Worm (Caenorhabditis elegans) whole organism, late embryonic: ENCODE data around the gene F16B12.4.
A peak's percentile ranks its signal among the peaks of the same experiment; 100 is the strongest.

ENCODE experiments used
- C08G9.2 ChIP-seq: sonication (generic microtip); optimal IDR thresholded peaks from 2 replicates; lab custom pipeline; 2016; ENCODE audit warnings: mild to moderate bottlenecking, missing genetic modification characterization, moderate library complexity, missing compliant biosample characterization
- C38D4.7 ChIP-seq: fragments of 200-800 bp; sonication (Bioruptor generic); optimal IDR thresholded peaks from 2 replicates; lab custom pipeline; 2018; ENCODE audit warnings: mild to moderate bottlenecking, missing genetic modification characterization, moderate library complexity, missing compliant biosample characterization
- F13H6.1 ChIP-seq: sonication (generic microtip); optimal IDR thresholded peaks from 2 replicates; lab custom pipeline; 2016; ENCODE audit warnings: missing genetic modification characterization, missing compliant biosample characterization
- K09A11.1 ChIP-seq: sonication (generic microtip); optimal IDR thresholded peaks from 2 replicates; lab custom pipeline; 2017; ENCODE audit warnings: antibody characterized with exemption, mild to moderate bottlenecking, missing genetic modification characterization, missing compliant biosample characterization; ENCODE audit not compliant: insufficient read depth
- T23F11.4 ChIP-seq: fragments of 200-800 bp; sonication (Bioruptor generic); optimal IDR thresholded peaks from 2 replicates; lab custom pipeline; 2018; ENCODE audit warnings: mild to moderate bottlenecking, missing genetic modification characterization, missing compliant biosample characterization
- Y22D7AL.16 ChIP-seq: sonication (generic microtip); optimal IDR thresholded peaks from 2 replicates; lab custom pipeline; 2016; ENCODE audit warnings: missing genetic modification characterization, missing compliant biosample characterization
- ahr-1 ChIP-seq: sonication (generic microtip); optimal IDR thresholded peaks from 2 replicates; lab custom pipeline; 2016; ENCODE audit warnings: missing genetic modification characterization, missing compliant biosample characterization
- ama-1 ChIP-seq: fragments of 150-350 bp; optimal IDR thresholded peaks from 2 replicates; lab custom pipeline; 2014
- ceh-18 ChIP-seq: sonication (generic microtip); optimal IDR thresholded peaks from 2 replicates; lab custom pipeline; 2016; ENCODE audit warnings: missing genetic modification characterization, missing compliant biosample characterization
- ceh-2 ChIP-seq: sonication (generic microtip); optimal IDR thresholded peaks from 2 replicates; lab custom pipeline; 2016; ENCODE audit warnings: missing genotype, missing genetic modification characterization, missing compliant biosample characterization
- ceh-22 ChIP-seq: sonication (generic microtip); optimal IDR thresholded peaks from 2 replicates; lab custom pipeline; 2017; ENCODE audit warnings: missing biosample characterization, missing genetic modification characterization
- ceh-24 ChIP-seq: sonication (generic microtip); optimal IDR thresholded peaks from 2 replicates; lab custom pipeline; 2016; ENCODE audit warnings: mild to moderate bottlenecking, missing genetic modification characterization, missing compliant biosample characterization
- ceh-30 ChIP-seq: fragments of 150-350 bp; optimal IDR thresholded peaks from 2 replicates; lab custom pipeline; 2014; ENCODE audit warnings: missing biosample characterization, missing genetic modification characterization
- ceh-34 ChIP-seq: sonication (generic microtip); optimal IDR thresholded peaks from 2 replicates; lab custom pipeline; 2016; ENCODE audit warnings: mild to moderate bottlenecking, missing genetic modification characterization, missing compliant biosample characterization
- ceh-48 ChIP-seq: sonication (generic microtip); optimal IDR thresholded peaks from 2 replicates; lab custom pipeline; 2016; ENCODE audit warnings: missing genetic modification characterization, inconsistent platforms, missing compliant biosample characterization
- ceh-6 ChIP-seq: fragments of 200-800 bp; sonication (Bioruptor generic); optimal IDR thresholded peaks from 2 replicates; lab custom pipeline; 2018; ENCODE audit warnings: mild to moderate bottlenecking, missing genetic modification characterization, missing compliant biosample characterization
- che-1 ChIP-seq: sonication (generic microtip); optimal IDR thresholded peaks from 2 replicates; lab custom pipeline; 2016; ENCODE audit warnings: mild to moderate bottlenecking, missing genetic modification characterization, missing compliant biosample characterization
- dve-1 ChIP-seq: sonication (generic microtip); optimal IDR thresholded peaks from 2 replicates; lab custom pipeline; 2017; ENCODE audit warnings: antibody characterized with exemption, mild to moderate bottlenecking, missing genetic modification characterization, missing compliant biosample characterization
- elt-4 ChIP-seq: sonication (generic microtip); optimal IDR thresholded peaks from 2 replicates; lab custom pipeline; 2016; ENCODE audit warnings: missing genetic modification characterization, missing compliant biosample characterization
- ets-4 ChIP-seq: sonication (generic microtip); optimal IDR thresholded peaks from 2 replicates; lab custom pipeline; 2016; ENCODE audit warnings: missing genetic modification characterization, missing compliant biosample characterization
- fax-1 ChIP-seq: sonication (generic microtip); optimal IDR thresholded peaks from 2 replicates; lab custom pipeline; 2016; ENCODE audit warnings: missing genotype, missing genetic modification characterization, missing compliant biosample characterization
- fkh-6 ChIP-seq: sonication (generic microtip); optimal IDR thresholded peaks from 2 replicates; lab custom pipeline; 2016; ENCODE audit warnings: missing genetic modification characterization, missing compliant biosample characterization
- gmeb-2 ChIP-seq: sonication (generic microtip); optimal IDR thresholded peaks from 2 replicates; lab custom pipeline; 2016; ENCODE audit warnings: missing genetic modification characterization, inconsistent platforms, missing compliant biosample characterization
- hlh-30 ChIP-seq: sonication (generic microtip); optimal IDR thresholded peaks from 2 replicates; lab custom pipeline; 2017; ENCODE audit warnings: antibody characterized with exemption, missing genetic modification characterization, missing compliant biosample characterization; ENCODE audit not compliant: insufficient read depth
- hlh-6 ChIP-seq: sonication (generic microtip); optimal IDR thresholded peaks from 2 replicates; lab custom pipeline; 2016; ENCODE audit warnings: missing genotype, missing genetic modification characterization, missing compliant biosample characterization
- hlh-8 ChIP-seq: sonication (generic microtip); optimal IDR thresholded peaks from 2 replicates; lab custom pipeline; 2016; ENCODE audit warnings: missing genotype, missing genetic modification characterization, missing compliant biosample characterization
- lim-6 ChIP-seq: sonication (generic microtip); optimal IDR thresholded peaks from 2 replicates; lab custom pipeline; 2016; ENCODE audit warnings: missing genetic modification characterization, missing compliant biosample characterization
- lin-11 ChIP-seq: fragments of 200-800 bp; sonication (Bioruptor generic); optimal IDR thresholded peaks from 2 replicates; lab custom pipeline; 2018; ENCODE audit warnings: mild to moderate bottlenecking, missing genetic modification characterization, missing compliant biosample characterization
- mec-3 ChIP-seq: sonication (generic microtip); optimal IDR thresholded peaks from 2 replicates; lab custom pipeline; 2016; ENCODE audit warnings: borderline replicate concordance, missing genetic modification characterization, missing compliant biosample characterization
- nhr-232 ChIP-seq: sonication (generic microtip); optimal IDR thresholded peaks from 2 replicates; lab custom pipeline; 2016; ENCODE audit warnings: missing genetic modification characterization, missing compliant biosample characterization
- npax-4 ChIP-seq: sonication (generic microtip); optimal IDR thresholded peaks from 2 replicates; lab custom pipeline; 2016; ENCODE audit warnings: missing genetic modification characterization, missing compliant biosample characterization
- odd-2 ChIP-seq: sonication (generic microtip); optimal IDR thresholded peaks from 2 replicates; lab custom pipeline; 2017; ENCODE audit warnings: antibody characterized with exemption, mild to moderate bottlenecking, missing genetic modification characterization, missing compliant biosample characterization
- pag-3 ChIP-seq: sonication (generic microtip); optimal IDR thresholded peaks from 2 replicates; lab custom pipeline; 2016; ENCODE audit warnings: missing compliant biosample characterization, missing genetic modification characterization, borderline replicate concordance
- pha-2 ChIP-seq: sonication (generic microtip); optimal IDR thresholded peaks from 2 replicates; lab custom pipeline; 2017; ENCODE audit warnings: mild to moderate bottlenecking, missing genetic modification characterization, missing compliant biosample characterization
- pha-4 ChIP-seq: fragments of 150-350 bp; optimal IDR thresholded peaks from 2 replicates; lab custom pipeline; 2018; ENCODE audit warnings: missing biosample characterization, missing genetic modification reagents, missing genetic modification characterization
- pqm-1 ChIP-seq: sonication (generic microtip); optimal IDR thresholded peaks from 2 replicates; lab custom pipeline; 2016; ENCODE audit warnings: missing genetic modification characterization, missing compliant biosample characterization
- pros-1 ChIP-seq: fragments of 150-350 bp; optimal IDR thresholded peaks from 2 replicates; lab custom pipeline; 2014; ENCODE audit warnings: missing biosample characterization, missing genetic modification reagents, missing genetic modification characterization
- ref-2 ChIP-seq: sonication (generic microtip); optimal IDR thresholded peaks from 2 replicates; lab custom pipeline; 2016; ENCODE audit warnings: missing genetic modification characterization, missing compliant biosample characterization
- sox-2 ChIP-seq: fragments of 200-800 bp; sonication (Bioruptor generic); IDR thresholded peaks from 2 replicates; pipeline ENCODE4 v1.3.6; 2022; ENCODE audit warnings: missing genetic modification reagents, missing genetic modification characterization, missing compliant biosample characterization
- sox-4 ChIP-seq: sonication (generic microtip); optimal IDR thresholded peaks from 2 replicates; lab custom pipeline; 2017; ENCODE audit warnings: mild to moderate bottlenecking, missing genetic modification characterization, inconsistent platforms, missing compliant biosample characterization
- syd-9 ChIP-seq: sonication (generic microtip); optimal IDR thresholded peaks from 2 replicates; lab custom pipeline; 2016; ENCODE audit warnings: mild to moderate bottlenecking, missing genetic modification characterization, moderate library complexity, missing compliant biosample characterization
- ttx-3 ChIP-seq: sonication (generic microtip); optimal IDR thresholded peaks from 2 replicates; lab custom pipeline; 2016; ENCODE audit warnings: missing genetic modification reagents, missing genetic modification characterization, missing compliant biosample characterization
- unc-3 ChIP-seq, 2 experiments: fragments of 200-800 bp in 1 of 2; sonication (Bioruptor generic) in 1 of 2; sonication (generic microtip) in 1 of 2; conservative IDR thresholded peaks in 1 of 2; optimal IDR thresholded peaks in 1 of 2; 2 replicates each; pipeline versions ENCODE4 v1.3.6 to Lab custom; 2016 to 2022; ENCODE audit warnings: missing compliant biosample characterization in 2 of 2, missing genetic modification characterization in 2 of 2, missing genetic modification reagents in 1 of 2
- unc-42 ChIP-seq: sonication (generic microtip); optimal IDR thresholded peaks from 2 replicates; lab custom pipeline; 2016; ENCODE audit warnings: missing genotype, missing genetic modification characterization, missing compliant biosample characterization
- unc-86 ChIP-seq: sonication (generic microtip); optimal IDR thresholded peaks from 2 replicates; lab custom pipeline; 2016; ENCODE audit warnings: missing genetic modification characterization, missing compliant biosample characterization
- zip-5 ChIP-seq: sonication (generic microtip); optimal IDR thresholded peaks from 2 replicates; lab custom pipeline; 2016; ENCODE audit warnings: missing genetic modification characterization, missing compliant biosample characterization
- ztf-16 ChIP-seq: sonication (generic microtip); optimal IDR thresholded peaks from 2 replicates; lab custom pipeline; 2017; ENCODE audit warnings: missing genetic modification characterization, missing compliant biosample characterization

F16B12.4 gene

DNA sequence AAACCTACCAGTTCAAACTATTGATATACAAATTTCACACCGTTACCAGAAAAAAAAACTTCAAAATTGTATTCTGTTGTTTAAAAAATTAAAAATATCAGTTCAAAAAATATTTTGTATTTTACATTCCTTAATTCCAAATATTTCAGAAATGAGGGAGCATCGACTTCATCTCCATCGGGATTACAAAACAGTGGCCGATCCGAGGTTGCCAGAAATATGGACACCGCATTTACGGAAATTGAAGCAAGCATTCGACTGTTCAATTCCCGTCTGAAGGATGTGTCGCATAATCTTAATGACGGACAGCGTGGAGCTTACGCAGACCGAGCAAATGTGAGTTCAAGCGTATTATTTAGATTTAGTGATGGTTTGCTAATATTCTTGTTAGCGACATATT lies 34.2 kb upstream of the F16B12.4 start:
- TF ChIP-seq che-1 (tag; lab: Kevin White, UChicago) (no peak), C08G9.2 (tag; lab: Kevin White, UChicago) (no peak), hlh-30 (tag; lab: Kevin White, UChicago) (no peak), odd-2 (tag; lab: Kevin White, UChicago) (no peak), syd-9 (tag; lab: Kevin White, UChicago) (no peak), T23F11.4 (no peak), lim-6 (no peak), ceh-18 (no peak)

- TF ChIP-seq elt-4 (no peak), dve-1 (no peak), C38D4.7 (GFP tag; lab: Kevin White, UChicago) (no peak), pag-3 (tag; lab: Kevin White, UChicago) (no peak), pha-2 (tag; lab: Kevin White, UChicago) (no peak), ceh-24 (tag; lab: Kevin White, UChicago) (no peak), unc-42 (tag; lab: Kevin White, UChicago) (no peak), ref-2 (tag; lab: Kevin White, UChicago) (no peak), ceh-6 (GFP tag; lab: Kevin White, UChicago) (no peak), fax-1 (tag; lab: Kevin White, UChicago) (no peak), F13H6.1 (tag; lab: Kevin White, UChicago) (no peak), ceh-34 (tag; lab: Kevin White, UChicago) (no peak), ceh-22 (no peak), gmeb-2 (no peak), lin-11 (tag; lab: Kevin White, UChicago) (no peak), pros-1 (no peak), K09A11.1 (tag; lab: Kevin White, UChicago) (no peak), unc-86 (tag; lab: Kevin White, UChicago) (no peak), ceh-30 (tag; lab: Kevin White, UChicago) (no peak)
These were observed 33.0 kb upstream of the F16B12.4 start for ce11 chrX:14131476-14131875.

DNA sequence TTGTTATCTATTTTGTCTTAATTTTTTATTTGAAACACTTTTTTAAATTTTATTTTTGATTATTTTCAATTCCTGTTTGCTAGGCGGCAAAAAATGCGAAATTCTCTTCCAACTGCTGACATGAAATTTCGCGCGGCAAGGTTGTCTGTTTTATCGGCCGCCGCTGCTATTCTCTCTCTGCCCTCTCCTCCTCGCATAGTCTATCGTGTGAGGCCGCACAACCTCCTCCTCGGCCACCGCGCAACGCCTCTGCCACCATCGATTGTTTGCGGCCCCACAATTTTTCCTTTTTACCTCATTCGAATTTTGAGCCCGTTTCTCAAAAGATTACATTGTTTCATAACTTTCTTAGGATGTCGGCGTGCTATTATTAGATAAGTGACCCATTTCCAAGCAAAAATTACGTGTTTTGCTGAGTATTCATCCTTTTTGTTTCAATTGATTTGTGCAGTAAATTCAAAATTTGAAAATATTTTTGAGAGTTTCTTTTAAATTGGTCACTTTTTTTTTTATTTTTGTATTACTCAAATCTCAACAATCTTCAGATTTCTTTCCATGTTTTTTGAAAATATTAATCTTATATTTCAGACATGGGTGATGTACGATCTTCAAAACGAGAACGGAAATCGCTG lies 28.9 kb upstream of the F16B12.4 start, which contains the start of gene F28H6.4:
F28H6.4 (plus strand) TSS at position 582 of the 632 bp plus-strand sequence.
- TF ChIP-seq unc-42 (tag; lab: Kevin White, UChicago) = no peak
- no peak for TF ChIP-seq elt-4
- TF ChIP-seq ets-4 = peak; percentile 28
- TF ChIP-seq C08G9.2 (tag; lab: Kevin White, UChicago) = peak; percentile 51
- TF ChIP-seq odd-2 (tag; lab: Kevin White, UChicago) = no peak
- TF ChIP-seq pag-3 (tag; lab: Kevin White, UChicago) = no peak
- TF ChIP-seq fax-1 (tag; lab: Kevin White, UChicago) = no peak
- no peak for TF ChIP-seq hlh-8 (tag; lab: Kevin White, UChicago)
- no peak for TF ChIP-seq nhr-232
- TF ChIP-seq ceh-48 (tag; lab: Kevin White, UChicago) = peak; percentile 45
- no peak for TF ChIP-seq F13H6.1 (tag; lab: Kevin White, UChicago)
- TF ChIP-seq lim-6 = no peak
- TF ChIP-seq fkh-6 (tag; lab: Kevin White, UChicago) = no peak
- no peak for TF ChIP-seq Y22D7AL.16 (tag; lab: Kevin White, UChicago)
- no peak for TF ChIP-seq mec-3 (tag; lab: Kevin White, UChicago)
- no peak for TF ChIP-seq pqm-1 (tag; lab: Kevin White, UChicago)
- no peak for TF ChIP-seq hlh-6 (tag; lab: Kevin White, UChicago)
- TF ChIP-seq ahr-1 (tag; lab: Kevin White, UChicago) = no peak
- no peak for TF ChIP-seq pha-4 (tag; lab: Kevin White, UChicago)
- no peak for TF ChIP-seq zip-5
- TF ChIP-seq ztf-16 (tag; lab: Kevin White, UChicago) = no peak
- no peak for TF ChIP-seq ttx-3 (tag; lab: Kevin White, UChicago)
- TF ChIP-seq K09A11.1 (tag; lab: Kevin White, UChicago) = no peak
- no peak for TF ChIP-seq sox-4 (tag; lab: Kevin White, UChicago)
- TF ChIP-seq ama-1 (lab: Kevin White, UChicago) = no peak
- TF ChIP-seq sox-2 = no peak
- no peak for TF ChIP-seq ref-2 (tag; lab: Kevin White, UChicago)
- TF ChIP-seq ceh-24 (tag; lab: Kevin White, UChicago) = no peak
- no peak for TF ChIP-seq lin-11 (tag; lab: Kevin White, UChicago)
- TF ChIP-seq npax-4 (tag; lab: Kevin White, UChicago) = no peak
- TF ChIP-seq unc-3 (GFP tag; conservative IDR thresholded peaks at IDR 0.05; lab: Robert Waterston, UW) = no peak
- TF ChIP-seq unc-3 (tag; optimal IDR thresholded peaks at IDR 0.05; lab: Kevin White, UChicago) = no peak
- TF ChIP-seq dve-1 = no peak
- TF ChIP-seq ceh-2 (tag; lab: Kevin White, UChicago) = peak; percentile 14
- no peak for TF ChIP-seq ceh-6 (GFP tag; lab: Kevin White, UChicago)
